Fruit fly (Drosophila melanogaster) whole organism, embryonic: ENCODE results near the gene Cpr65Aw.

Experiments
- Abd-B ChIP-seq: fragments of 200-800 bp; sonication (Bioruptor generic); optimal IDR thresholded peaks from 2 replicates; lab custom pipeline; 2018; ENCODE audit warnings: missing biosample characterization, mild to moderate bottlenecking, missing genetic modification characterization, moderate library complexity
- Ada2b ChIP-seq: fragments of 200-800 bp; sonication (Bioruptor generic); IDR thresholded peaks from 2 replicates; pipeline ENCODE4 v1.3.6; 2022; ENCODE audit warnings: missing biosample characterization, missing genetic modification characterization
- Aef1 ChIP-seq: fragments of 200-800 bp; sonication (Bioruptor generic); IDR thresholded peaks from 3 replicates; pipeline ENCODE4 v1.3.6; 2022; ENCODE audit warnings: missing biosample characterization, missing genetic modification characterization
- CG11398 ChIP-seq: fragments of 200-800 bp; sonication (Bioruptor generic); optimal IDR thresholded peaks from 2 replicates; lab custom pipeline; 2016; ENCODE audit warnings: missing biosample characterization, missing genetic modification characterization
- CG12659 ChIP-seq: fragments of 200-800 bp; sonication (Bioruptor generic); optimal IDR thresholded peaks from 3 replicates; lab custom pipeline; 2017; ENCODE audit warnings: mild to moderate bottlenecking, missing biosample characterization, missing genetic modification reagents, missing genetic modification characterization
- CG12744 ChIP-seq: fragments of 200-800 bp; sonication (Bioruptor generic); optimal IDR thresholded peaks from 2 replicates; lab custom pipeline; 2016; ENCODE audit warnings: missing biosample characterization, missing genetic modification characterization
- CG13123 ChIP-seq: fragments of 200-800 bp; sonication (Bioruptor generic); optimal IDR thresholded peaks from 2 replicates; lab custom pipeline; 2016; ENCODE audit warnings: missing biosample characterization, missing genetic modification characterization
- CG14014 ChIP-seq: fragments of 200-800 bp; sonication (Bioruptor generic); IDR thresholded peaks from 2 replicates; pipeline ENCODE4 v1.3.6; 2022; ENCODE audit warnings: missing biosample characterization, missing genetic modification characterization
- CG15696 ChIP-seq: fragments of 200-800 bp; sonication (Bioruptor generic); optimal IDR thresholded peaks from 2 replicates; lab custom pipeline; 2019; ENCODE audit warnings: missing biosample characterization, mild to moderate bottlenecking, missing genetic modification characterization, moderate library complexity
- CG2129 ChIP-seq: fragments of 200-800 bp; sonication (Bioruptor generic); IDR thresholded peaks from 2 replicates; pipeline ENCODE4 v1.3.6; 2022; ENCODE audit warnings: missing biosample characterization, missing genetic modification characterization; ENCODE audit not compliant: partially characterized antibody
- CG2678 ChIP-seq: fragments of 200-800 bp; sonication (Bioruptor generic); optimal IDR thresholded peaks from 3 replicates; lab custom pipeline; 2019; ENCODE audit warnings: missing biosample characterization, mild to moderate bottlenecking, missing genetic modification characterization, moderate library complexity
- CG30020 ChIP-seq: fragments of 200-800 bp; optimal IDR thresholded peaks from 2 replicates; lab custom pipeline; 2019; ENCODE audit warnings: missing biosample characterization, mild to moderate bottlenecking, missing genetic modification characterization, moderate library complexity
- CG30403 ChIP-seq: fragments of 200-800 bp; sonication (Bioruptor generic); optimal IDR thresholded peaks from 3 replicates; lab custom pipeline; 2016; ENCODE audit warnings: missing biosample characterization, missing genetic modification characterization
- CG31441 ChIP-seq: fragments of 200-800 bp; sonication (Bioruptor generic); IDR thresholded peaks from 2 replicates; pipeline ENCODE4 v1.3.6; 2022; ENCODE audit warnings: missing biosample characterization, missing genetic modification characterization
- CG42726 ChIP-seq: fragments of 200-800 bp; sonication (Bioruptor generic); IDR thresholded peaks from 2 replicates; pipeline ENCODE4 v1.3.6; 2022; ENCODE audit warnings: missing biosample characterization, missing genetic modification characterization; ENCODE audit not compliant: partially characterized antibody
- CG4328 ChIP-seq: fragments of 200-800 bp; sonication (Bioruptor generic); optimal IDR thresholded peaks from 3 replicates; lab custom pipeline; 2017; ENCODE audit warnings: missing biosample characterization, missing genetic modification reagents, missing genetic modification characterization
- CG5180 ChIP-seq: fragments of 200-800 bp; sonication (Bioruptor generic); optimal IDR thresholded peaks from 3 replicates; lab custom pipeline; 2017; ENCODE audit warnings: missing biosample characterization, missing genetic modification characterization, mild to moderate bottlenecking, moderate library complexity, missing genetic modification reagents
- CG5245 ChIP-seq: fragments of 200-800 bp; sonication (Bioruptor generic); optimal IDR thresholded peaks from 3 replicates; lab custom pipeline; 2016; ENCODE audit warnings: missing biosample characterization, missing genetic modification characterization
- CG6175 ChIP-seq: fragments of 200-800 bp; sonication (Bioruptor generic); IDR thresholded peaks from 3 replicates; pipeline ENCODE4 v1.3.6; 2022; ENCODE audit warnings: missing biosample characterization, missing genetic modification characterization
- CG7987 ChIP-seq: fragments of 200-800 bp; sonication (Bioruptor generic); optimal IDR thresholded peaks from 2 replicates; lab custom pipeline; 2018; ENCODE audit warnings: missing biosample characterization, mild to moderate bottlenecking, missing genetic modification characterization, moderate library complexity
- CG9437 ChIP-seq: fragments of 200-800 bp; sonication (Bioruptor generic); optimal IDR thresholded peaks from 2 replicates; lab custom pipeline; 2018; ENCODE audit warnings: missing biosample characterization, mild to moderate bottlenecking, missing genetic modification characterization
- CoRest ChIP-seq: fragments of 200-800 bp; sonication (Bioruptor generic); optimal IDR thresholded peaks from 3 replicates; lab custom pipeline; 2018; ENCODE audit warnings: missing biosample characterization, mild to moderate bottlenecking, missing genetic modification characterization, moderate library complexity
- Dip2 ChIP-seq: fragments of 200-800 bp; sonication (Bioruptor generic); IDR thresholded peaks from 2 replicates; pipeline ENCODE4 v1.3.6; 2022; ENCODE audit warnings: missing biosample characterization, missing genetic modification characterization
- Ets97D ChIP-seq: fragments of 200-800 bp; sonication (Bioruptor generic); optimal IDR thresholded peaks from 3 replicates; lab custom pipeline; 2016; ENCODE audit warnings: missing biosample characterization, missing genetic modification characterization
- Hr3 ChIP-seq: fragments of 200-800 bp; sonication (Bioruptor generic); optimal IDR thresholded peaks from 3 replicates; lab custom pipeline; 2016; ENCODE audit warnings: missing biosample characterization, missing genetic modification characterization
- Mad ChIP-seq: fragments of 200-800 bp; sonication (Bioruptor generic); optimal IDR thresholded peaks from 2 replicates; lab custom pipeline; 2016; ENCODE audit warnings: missing biosample characterization, missing genetic modification characterization
- Med ChIP-seq: fragments of 200-800 bp; sonication (Bioruptor generic); peaks from one replicate; lab custom pipeline; 2016; ENCODE audit warnings: missing biosample characterization, missing genetic modification characterization, mild to moderate bottlenecking, inconsistent platforms, moderate library complexity
- Ravus ChIP-seq: fragments of 200-800 bp; sonication (Bioruptor generic); IDR thresholded peaks from 2 replicates; pipeline ENCODE4 v1.3.6; 2022; ENCODE audit warnings: missing biosample characterization, missing genetic modification characterization
- Taf1 ChIP-seq: fragments of 200-800 bp; sonication (Bioruptor generic); IDR thresholded peaks from 2 replicates; pipeline ENCODE4 v1.3.6; 2022; ENCODE audit warnings: missing biosample characterization, missing genetic modification characterization
- Tbp ChIP-seq: fragments of >200 bp; optimal IDR thresholded peaks from 2 replicates; lab custom pipeline; 2018; ENCODE audit warnings: missing biosample characterization, missing genetic modification characterization
- ash1 ChIP-seq: fragments of 200-800 bp; sonication (Bioruptor generic); optimal IDR thresholded peaks from 2 replicates; lab custom pipeline; 2018; ENCODE audit warnings: missing biosample characterization, mild to moderate bottlenecking, missing genetic modification characterization
- bigmax ChIP-seq: fragments of 200-800 bp; sonication (Bioruptor generic); optimal IDR thresholded peaks from 2 replicates; lab custom pipeline; 2018; ENCODE audit warnings: missing biosample characterization, mild to moderate bottlenecking, missing genetic modification characterization
- cad ChIP-seq: fragments of >200 bp; optimal IDR thresholded peaks from 2 replicates; lab custom pipeline; 2017; ENCODE audit warnings: missing biosample characterization, missing genetic modification characterization
- corto ChIP-seq: fragments of 200-800 bp; sonication (Bioruptor generic); optimal IDR thresholded peaks from 2 replicates; lab custom pipeline; 2016; ENCODE audit warnings: missing biosample characterization, mild to moderate bottlenecking, missing genetic modification characterization, moderate library complexity
- disco-r ChIP-seq: fragments of 200-800 bp; sonication (Bioruptor generic); optimal IDR thresholded peaks from 2 replicates; lab custom pipeline; 2016; ENCODE audit warnings: missing biosample characterization, missing genetic modification characterization
- fd96Cb ChIP-seq: fragments of 200-800 bp; sonication (Bioruptor generic); optimal IDR thresholded peaks from 2 replicates; lab custom pipeline; 2018; ENCODE audit warnings: missing biosample characterization, mild to moderate bottlenecking, missing genetic modification characterization, moderate library complexity
- grau ChIP-seq: fragments of 200-800 bp; optimal IDR thresholded peaks from 3 replicates; lab custom pipeline; 2019; ENCODE audit warnings: missing biosample characterization, mild to moderate bottlenecking, missing genetic modification characterization, moderate library complexity
- jing ChIP-seq: fragments of 200-800 bp; sonication (Bioruptor generic); optimal IDR thresholded peaks from 2 replicates; lab custom pipeline; 2018; ENCODE audit warnings: missing biosample characterization, mild to moderate bottlenecking, missing genetic modification characterization
- lab ChIP-seq: fragments of 200-800 bp; sonication (Bioruptor generic); optimal IDR thresholded peaks from 3 replicates; lab custom pipeline; 2017; ENCODE audit warnings: missing biosample characterization, missing genetic modification characterization, mild to moderate bottlenecking, moderate library complexity, missing genetic modification reagents
- lov ChIP-seq, 2 experiments: fragments of 200-800 bp in 1 of 2; fragments of >200 bp in 1 of 2; sonication (Bioruptor generic) in 1 of 2; IDR thresholded peaks in 1 of 2; optimal IDR thresholded peaks in 1 of 2; 2 replicates in 1 of 2; 3 replicates in 1 of 2; pipeline versions ENCODE4 v1.3.6 to Lab custom; 2017 to 2022; ENCODE audit warnings: missing biosample characterization in 1 of 2, missing genetic modification characterization in 1 of 2
- oc ChIP-seq: fragments of 200-800 bp; sonication (Bioruptor generic); optimal IDR thresholded peaks from 2 replicates; lab custom pipeline; 2018; ENCODE audit warnings: missing biosample characterization, mild to moderate bottlenecking, missing genetic modification characterization, moderate library complexity
- schlank ChIP-seq: fragments of 200-800 bp; sonication (Bioruptor generic); optimal IDR thresholded peaks from 2 replicates; lab custom pipeline; 2018; ENCODE audit warnings: missing biosample characterization, mild to moderate bottlenecking, missing genetic modification characterization
- sens ChIP-seq: fragments of 200-800 bp; sonication (Bioruptor generic); peaks from one replicate; lab custom pipeline; 2016; ENCODE audit warnings: missing biosample characterization, missing genetic modification characterization
- seq ChIP-seq: fragments of 200-800 bp; sonication (Bioruptor generic); IDR thresholded peaks from 2 replicates; pipeline ENCODE4 v1.3.6; 2022; ENCODE audit warnings: missing biosample characterization, missing genetic modification characterization
- sisA ChIP-seq: fragments of 200-800 bp; sonication (Bioruptor generic); IDR thresholded peaks from 2 replicates; pipeline ENCODE4 v1.3.6; 2022; ENCODE audit warnings: missing biosample characterization, missing genetic modification characterization
- ssp ChIP-seq: fragments of 200-800 bp; sonication (Bioruptor generic); IDR thresholded peaks from 2 replicates; pipeline ENCODE4 v1.3.6; 2022; ENCODE audit warnings: missing biosample characterization, missing genetic modification characterization
- tll ChIP-seq, 2 experiments: fragments of 200-800 bp in 1 of 2; fragments of >200 bp in 1 of 2; sonication (Bioruptor generic) in 1 of 2; optimal IDR thresholded peaks; 2 replicates each; lab custom pipeline; 2017 to 2019; ENCODE audit warnings: missing biosample characterization in 2 of 2, missing genetic modification characterization in 2 of 2, mild to moderate bottlenecking in 1 of 2, moderate library complexity in 1 of 2
- trem ChIP-seq: fragments of 200-800 bp; optimal IDR thresholded peaks from 3 replicates; lab custom pipeline; 2019; ENCODE audit warnings: missing biosample characterization, mild to moderate bottlenecking, missing genetic modification characterization, moderate library complexity
- ttk ChIP-seq: fragments of 200-800 bp; sonication (Bioruptor generic); IDR thresholded peaks from 2 replicates; pipeline ENCODE4 v2.1.2; 2022; ENCODE audit warnings: missing biosample characterization, missing genetic modification characterization

The Cpr65Aw gene

dm6 chr3L:6184884-6185438, 42.7 kb upstream of the Cpr65Aw start, which contains the start of the genes D19B and CG43293 (continued):
- TF ChIP-seq seq (GFP tag; lab: Robert Waterston, UW) (peak; percentile 78), CG42726 (GFP tag; lab: Robert Waterston, UW) (no peak), CG9437 (peak; percentile 63), CG12659 (GFP tag; lab: Kevin White, UChicago) (peak; percentile 95), CG13123 (GFP tag; lab: Kevin White, UChicago) (peak; percentile 72), jing (GFP tag; lab: Kevin White, UChicago) (no peak), CoRest (tag; lab: Kevin White, UChicago) (peak; percentile 83), lab (GFP tag; lab: Kevin White, UChicago) (peak; percentile 93), Taf1 (GFP tag; lab: Robert Waterston, UW) (peak; percentile 82), CG5180 (GFP tag; lab: Kevin White, UChicago) (no peak), Hr3 (GFP tag; lab: Kevin White, UChicago) (peak; percentile 89), CG2678 (peak; percentile 90), tll (GFP tag; optimal IDR thresholded peaks at IDR 0.05; lab: Kevin White, UChicago) (peak in 1 of 2 experiments; percentile 76), Ada2b (GFP tag; lab: Robert Waterston, UW) (peak; percentile 90), corto (GFP tag; lab: Kevin White, UChicago) (no peak), schlank (peak; percentile 80), disco-r (GFP tag; lab: Kevin White, UChicago) (peak; percentile 57), CG7987 (peak; percentile 91), oc (tag; lab: Kevin White, UChicago) (peak; percentile 83), CG6175 (GFP tag; lab: Robert Waterston, UW) (peak; percentile 86; the same call in 2 of the 3 replicates), Aef1 (GFP tag; lab: Robert Waterston, UW) (peak; percentile 88), CG30403 (GFP tag; lab: Kevin White, UChicago) (peak; percentile 92), CG12744 (peak; percentile 78), ssp (GFP tag; lab: Robert Waterston, UW) (peak; percentile 60), ttk (GFP tag; lab: Robert Waterston, UW) (peak; percentile 67), lov (optimal IDR thresholded peaks at IDR 0.05; lab: Kevin White, UChicago) (no peak), lov (GFP tag; IDR thresholded peaks at IDR 0.05; lab: Robert Waterston, UW) (peak; percentile 71; the same call in 2 of the 3 replicates), CG5245 (peak; percentile 84), CG2129 (GFP tag; lab: Robert Waterston, UW) (0 out of 2 replicates have a peak, but pooled peaks have one; percentile 15), CG14014 (GFP tag; lab: Robert Waterston, UW) (peak; percentile 92), Mad (GFP tag; lab: Kevin White, UChicago) (peak; percentile 87), Ravus (peak; percentile 61), sisA (GFP tag; lab: Robert Waterston, UW) (peak; percentile 91), sens (GFP tag; lab: Kevin White, UChicago) (peak; percentile 97), cad (GFP tag; lab: Kevin White, UChicago) (no peak), CG4328 (GFP tag; lab: Kevin White, UChicago) (peak; percentile 76), trem (tag; lab: Kevin White, UChicago) (peak; percentile 72), CG11398 (GFP tag; lab: Kevin White, UChicago) (peak; percentile 64), Abd-B (GFP tag; lab: Kevin White, UChicago) (peak; percentile 65), fd96Cb (tag; lab: Kevin White, UChicago) (peak; percentile 83), CG15696 (tag; lab: Kevin White, UChicago) (peak; percentile 58), Dip2 (GFP tag; lab: Robert Waterston, UW) (no peak), grau (peak; percentile 85), Ets97D (GFP tag; lab: Kevin White, UChicago) (peak; percentile 74), bigmax (GFP tag; lab: Kevin White, UChicago) (peak; percentile 11), Med (GFP tag; lab: Kevin White, UChicago) (peak; percentile 99), CG31441 (peak; percentile 79), ash1 (GFP tag; lab: Kevin White, UChicago) (peak; percentile 78), Tbp (no peak), CG30020 (peak; percentile 53)
